Fruit fly (Drosophila melanogaster) whole organism, embryonic: ENCODE measurements around the gene beag.

Source experiments
- CG12071 ChIP-seq: fragments of 200-800 bp; sonication (Bioruptor generic); optimal IDR thresholded peaks from 3 replicates; lab custom pipeline; 2018; ENCODE audit warnings: missing biosample characterization, mild to moderate bottlenecking, missing genetic modification characterization
- CG13287 ChIP-seq: fragments of 200-800 bp; sonication (Bioruptor generic); IDR thresholded peaks from 2 replicates; pipeline ENCODE4 v1.3.6; 2022; ENCODE audit warnings: missing biosample characterization, missing genetic modification characterization; ENCODE audit not compliant: partially characterized antibody
- CG15514 ChIP-seq: fragments of 200-800 bp; sonication (Bioruptor generic); optimal IDR thresholded peaks from 3 replicates; lab custom pipeline; 2017; ENCODE audit warnings: missing biosample characterization, missing genetic modification characterization, mild to moderate bottlenecking, moderate library complexity, missing genetic modification reagents
- CG1603 ChIP-seq: fragments of 200-800 bp; sonication (Bioruptor generic); optimal IDR thresholded peaks from 2 replicates; lab custom pipeline; 2019; ENCODE audit warnings: missing biosample characterization, mild to moderate bottlenecking, missing genetic modification characterization, moderate library complexity
- CG17829 ChIP-seq: fragments of 200-800 bp; optimal IDR thresholded peaks from 2 replicates; lab custom pipeline; 2019; ENCODE audit warnings: missing biosample characterization, mild to moderate bottlenecking, missing genetic modification characterization, moderate library complexity
- CG2120 ChIP-seq: fragments of 200-800 bp; sonication (Bioruptor generic); optimal IDR thresholded peaks from 3 replicates; lab custom pipeline; 2016; ENCODE audit warnings: missing biosample characterization, missing genetic modification characterization
- CG34376 ChIP-seq: fragments of 200-800 bp; sonication (Bioruptor generic); optimal IDR thresholded peaks from 2 replicates; lab custom pipeline; 2018; ENCODE audit warnings: missing biosample characterization, mild to moderate bottlenecking, missing genetic modification characterization
- CG4360 ChIP-seq: fragments of 200-800 bp; sonication (Bioruptor generic); IDR thresholded peaks from 2 replicates; pipeline ENCODE4 v1.3.6; 2022; ENCODE audit warnings: missing biosample characterization, missing genetic modification characterization
- CG4424 ChIP-seq: fragments of 200-800 bp; sonication (Bioruptor generic); optimal IDR thresholded peaks from 3 replicates; lab custom pipeline; 2016; ENCODE audit warnings: missing biosample characterization, missing genetic modification characterization
- CG7556 ChIP-seq: fragments of 200-800 bp; sonication (Bioruptor generic); optimal IDR thresholded peaks from 2 replicates; lab custom pipeline; 2017; ENCODE audit warnings: missing biosample characterization, mild to moderate bottlenecking, missing genetic modification characterization
- CG7786 ChIP-seq: fragments of 200-800 bp; sonication (Bioruptor generic); optimal IDR thresholded peaks from 2 replicates; lab custom pipeline; 2016; ENCODE audit warnings: missing biosample characterization, missing genetic modification characterization
- CG7839 ChIP-seq: fragments of 200-800 bp; sonication (Bioruptor generic); optimal IDR thresholded peaks from 3 replicates; lab custom pipeline; 2018; ENCODE audit warnings: missing biosample characterization, mild to moderate bottlenecking, missing genetic modification characterization, moderate library complexity
- CG9437 ChIP-seq: fragments of 200-800 bp; sonication (Bioruptor generic); optimal IDR thresholded peaks from 2 replicates; lab custom pipeline; 2018; ENCODE audit warnings: missing biosample characterization, mild to moderate bottlenecking, missing genetic modification characterization
- Hr39 ChIP-seq: fragments of >200 bp; optimal IDR thresholded peaks from 2 replicates; lab custom pipeline; 2017
- MESR4 ChIP-seq: fragments of 200-800 bp; sonication (Bioruptor generic); optimal IDR thresholded peaks from 2 replicates; lab custom pipeline; 2018; ENCODE audit warnings: missing biosample characterization, mild to moderate bottlenecking, missing genetic modification characterization, moderate library complexity
- Mes4 ChIP-seq: fragments of 200-800 bp; sonication (Bioruptor generic); optimal IDR thresholded peaks from 2 replicates; lab custom pipeline; 2016; ENCODE audit warnings: missing biosample characterization, missing genetic modification characterization
- NFAT ChIP-seq: fragments of 200-800 bp; sonication (Bioruptor generic); IDR thresholded peaks from 2 replicates; pipeline ENCODE4 v1.3.6; 2022; ENCODE audit warnings: missing biosample characterization, missing genetic modification characterization
- Nf-YC ChIP-seq: fragments of 200-800 bp; optimal IDR thresholded peaks from 3 replicates; lab custom pipeline; 2019; ENCODE audit warnings: missing biosample characterization, mild to moderate bottlenecking, missing genetic modification characterization, moderate library complexity
- Opbp ChIP-seq: fragments of 200-800 bp; sonication (Bioruptor generic); IDR thresholded peaks from 3 replicates; pipeline ENCODE4 v1.3.6; 2022; ENCODE audit warnings: missing biosample characterization, missing genetic modification characterization; ENCODE audit not compliant: partially characterized antibody
- Optix ChIP-seq: fragments of 200-800 bp; sonication (Bioruptor generic); IDR thresholded peaks from 3 replicates; pipeline ENCODE4 v1.3.6; 2022; ENCODE audit warnings: missing biosample characterization, missing genetic modification characterization
- Sry-δ ChIP-seq: fragments of 200-800 bp; sonication (Bioruptor generic); optimal IDR thresholded peaks from 2 replicates; lab custom pipeline; 2016; ENCODE audit warnings: missing biosample characterization, missing genetic modification characterization
- TFAM ChIP-seq: fragments of 200-800 bp; sonication (Bioruptor generic); optimal IDR thresholded peaks from 2 replicates; lab custom pipeline; 2017; ENCODE audit warnings: missing biosample characterization, missing genetic modification characterization, inconsistent platforms
- abd-A ChIP-seq: fragments of 200-800 bp; sonication (Bioruptor generic); optimal IDR thresholded peaks from 3 replicates; lab custom pipeline; 2019; ENCODE audit warnings: missing biosample characterization, mild to moderate bottlenecking, missing genetic modification characterization, moderate library complexity
- crc ChIP-seq: fragments of 200-800 bp; sonication (Bioruptor generic); optimal IDR thresholded peaks from 2 replicates; lab custom pipeline; 2016; ENCODE audit warnings: missing biosample characterization, missing genetic modification characterization
- disco-r ChIP-seq: fragments of 200-800 bp; sonication (Bioruptor generic); optimal IDR thresholded peaks from 2 replicates; lab custom pipeline; 2016; ENCODE audit warnings: missing biosample characterization, missing genetic modification characterization
- emc ChIP-seq: fragments of 200-800 bp; sonication (Bioruptor generic); optimal IDR thresholded peaks from 2 replicates; lab custom pipeline; 2016; ENCODE audit warnings: missing biosample characterization, missing genetic modification characterization
- eve ChIP-seq, 2 experiments: fragments of >200 bp; optimal IDR thresholded peaks; 2 replicates each; lab custom pipeline; 2017; ENCODE audit warnings: missing biosample characterization in 2 of 2, missing genetic modification characterization in 2 of 2
- gem ChIP-seq: fragments of 200-800 bp; sonication (Bioruptor generic); optimal IDR thresholded peaks from 2 replicates; lab custom pipeline; 2019; ENCODE audit warnings: missing biosample characterization, mild to moderate bottlenecking, missing genetic modification characterization, moderate library complexity
- gfzf ChIP-seq: fragments of 200-800 bp; sonication (Bioruptor generic); optimal IDR thresholded peaks from 2 replicates; lab custom pipeline; 2016; ENCODE audit warnings: missing biosample characterization, mild to moderate bottlenecking, missing genetic modification characterization, moderate library complexity
- grau ChIP-seq: fragments of 200-800 bp; optimal IDR thresholded peaks from 3 replicates; lab custom pipeline; 2019; ENCODE audit warnings: missing biosample characterization, mild to moderate bottlenecking, missing genetic modification characterization, moderate library complexity
- grn ChIP-seq: fragments of 200-800 bp; sonication (Bioruptor generic); optimal IDR thresholded peaks from 3 replicates; lab custom pipeline; 2017; ENCODE audit warnings: missing biosample characterization, missing genetic modification characterization
- gro ChIP-seq: fragments of 200-800 bp; sonication (Bioruptor generic); optimal IDR thresholded peaks from 2 replicates; lab custom pipeline; 2016; ENCODE audit warnings: missing biosample characterization, missing genetic modification characterization
- hkb ChIP-seq, 2 experiments: fragments of 200-800 bp in 1 of 2; fragments of >200 bp in 1 of 2; sonication (Bioruptor generic) in 1 of 2; IDR thresholded peaks in 1 of 2; optimal IDR thresholded peaks in 1 of 2; 2 replicates each; pipeline versions ENCODE4 v1.3.6 to Lab custom; 2017 to 2022; ENCODE audit warnings: missing biosample characterization in 1 of 2, missing genetic modification characterization in 1 of 2
- nom ChIP-seq: fragments of 200-800 bp; sonication (Bioruptor generic); optimal IDR thresholded peaks from 2 replicates; lab custom pipeline; 2017; ENCODE audit warnings: missing biosample characterization, missing genetic modification characterization, mild to moderate bottlenecking, moderate library complexity, missing genetic modification reagents
- onecut ChIP-seq: fragments of 200-800 bp; sonication (Bioruptor generic); IDR thresholded peaks from 2 replicates; pipeline ENCODE4 v1.3.6; 2022; ENCODE audit warnings: missing biosample characterization, missing genetic modification characterization
- org-1 ChIP-seq: fragments of 200-800 bp; sonication (Bioruptor generic); optimal IDR thresholded peaks from 2 replicates; lab custom pipeline; 2017; ENCODE audit warnings: missing biosample characterization, missing genetic modification characterization
- otp ChIP-seq: fragments of 200-800 bp; sonication (Bioruptor generic); IDR thresholded peaks from 3 replicates; pipeline ENCODE4, ENCODE4 v1.3.6; 2022; ENCODE audit warnings: missing biosample characterization, missing genetic modification characterization
- peb ChIP-seq: fragments of 200-800 bp; sonication (Bioruptor generic); IDR thresholded peaks from 2 replicates; pipeline ENCODE4 v1.3.6; 2022; ENCODE audit warnings: missing biosample characterization, missing genetic modification characterization
- phol ChIP-seq: fragments of 200-800 bp; sonication (Bioruptor generic); optimal IDR thresholded peaks from 3 replicates; lab custom pipeline; 2018; ENCODE audit warnings: missing biosample characterization, mild to moderate bottlenecking, missing genetic modification characterization, moderate library complexity
- pzg ChIP-seq: fragments of 200-800 bp; sonication (Bioruptor generic); optimal IDR thresholded peaks from 3 replicates; lab custom pipeline; 2018; ENCODE audit warnings: missing biosample characterization, mild to moderate bottlenecking, missing genetic modification characterization, moderate library complexity
- ranshi ChIP-seq: fragments of 200-800 bp; sonication (Bioruptor generic); IDR thresholded peaks from 2 replicates; pipeline ENCODE4 v1.3.6; 2022; ENCODE audit warnings: missing biosample characterization, missing genetic modification characterization
- repo ChIP-seq: fragments of 200-800 bp; sonication (Bioruptor generic); optimal IDR thresholded peaks from 2 replicates; lab custom pipeline; 2016; ENCODE audit warnings: missing biosample characterization, missing genetic modification characterization
- rib ChIP-seq: fragments of 200-800 bp; sonication (Bioruptor generic); IDR thresholded peaks from 2 replicates; pipeline ENCODE4 v1.3.6; 2022; ENCODE audit warnings: missing biosample characterization, missing genetic modification characterization
- ro ChIP-seq: fragments of 200-800 bp; sonication (Bioruptor generic); IDR thresholded peaks from 2 replicates; pipeline ENCODE4 v1.3.6; 2022; ENCODE audit warnings: missing biosample characterization, missing genetic modification characterization
- slp2 ChIP-seq: fragments of 200-800 bp; sonication (Bioruptor generic); optimal IDR thresholded peaks from 2 replicates; lab custom pipeline; 2016; ENCODE audit warnings: missing biosample characterization, missing genetic modification characterization
- sqz ChIP-seq: fragments of 200-800 bp; sonication (Bioruptor generic); optimal IDR thresholded peaks from 3 replicates; lab custom pipeline; 2018; ENCODE audit warnings: missing biosample characterization, mild to moderate bottlenecking, missing genetic modification characterization
- sr ChIP-seq: fragments of 200-800 bp; sonication (Bioruptor generic); IDR thresholded peaks from 3 replicates; pipeline ENCODE4 v1.3.6; 2022; ENCODE audit warnings: missing biosample characterization, missing genetic modification characterization
- ssp ChIP-seq: fragments of 200-800 bp; sonication (Bioruptor generic); IDR thresholded peaks from 2 replicates; pipeline ENCODE4 v1.3.6; 2022; ENCODE audit warnings: missing biosample characterization, missing genetic modification characterization
- stwl ChIP-seq: fragments of 200-800 bp; sonication (Bioruptor generic); optimal IDR thresholded peaks from 3 replicates; lab custom pipeline; 2018; ENCODE audit warnings: missing biosample characterization, mild to moderate bottlenecking, missing genetic modification characterization, moderate library complexity
- usp ChIP-seq: fragments of >200 bp; optimal IDR thresholded peaks from 2 replicates; lab custom pipeline; 2017; ENCODE audit warnings: missing biosample characterization, missing genetic modification characterization

Gene beag

dm6 chr3R:9051937-9052680, 12.8 kb downstream of the beag start, which contains the start of gene Kdm2 (continued):
- TF ChIP-seq TFAM (no peak), CG2120 (GFP tag; lab: Kevin White, UChicago) (no peak), Nf-YC (tag; lab: Kevin White, UChicago) (no peak), abd-A (tag; lab: Kevin White, UChicago) (no peak), crc (no peak), CG13287 (no peak), onecut (GFP tag; lab: Robert Waterston, UW) (peak; percentile 35), sr (GFP tag; lab: Robert Waterston, UW) (no peak), CG7839 (tag; lab: Kevin White, UChicago) (peak; percentile 31), CG34376 (GFP tag; lab: Kevin White, UChicago) (peak; percentile 21), CG7786 (GFP tag; lab: Kevin White, UChicago) (no peak), disco-r (GFP tag; lab: Kevin White, UChicago) (no peak), org-1 (GFP tag; lab: Kevin White, UChicago) (no peak), CG4424 (GFP tag; lab: Kevin White, UChicago) (no peak), slp2 (GFP tag; lab: Kevin White, UChicago) (no peak), peb (no peak), Opbp (no peak), ro (GFP tag; lab: Robert Waterston, UW) (no peak), grn (GFP tag; lab: Kevin White, UChicago) (no peak), CG12071 (GFP tag; lab: Kevin White, UChicago) (peak; percentile 11), gem (tag; lab: Kevin White, UChicago) (peak; percentile 12), stwl (tag; lab: Kevin White, UChicago) (peak; percentile 42), NFAT (GFP tag; lab: Robert Waterston, UW) (no peak), rib (GFP tag; lab: Robert Waterston, UW) (no peak), phol (tag; lab: Kevin White, UChicago) (peak; percentile 58), usp (GFP tag; lab: Kevin White, UChicago) (no peak), Hr39 (lab: Kevin White, UChicago) (no peak), CG9437 (no peak), gro (GFP tag; lab: Kevin White, UChicago) (peak; percentile 63), CG4360 (GFP tag; lab: Robert Waterston, UW) (no peak), hkb (optimal IDR thresholded peaks at IDR 0.05; lab: Kevin White, UChicago) (no peak), hkb (GFP tag; IDR thresholded peaks at IDR 0.05; lab: Robert Waterston, UW) (no peak), emc (GFP tag; lab: Kevin White, UChicago) (no peak)

- no peak for TF ChIP-seq sqz
- no peak for TF ChIP-seq Mes4
- peak; percentile 77 for TF ChIP-seq stwl (tag; lab: Kevin White, UChicago)
- peak; percentile 40 for TF ChIP-seq nom (GFP tag; lab: Kevin White, UChicago)
- peak; percentile 60 for TF ChIP-seq CG1603 (tag; lab: Kevin White, UChicago)
- TF ChIP-seq Optix (GFP tag; lab: Robert Waterston, UW), result no peak
- TF ChIP-seq repo (GFP tag; lab: Kevin White, UChicago), result no peak
- peak; percentile 20 for TF ChIP-seq CG17829 (tag; lab: Kevin White, UChicago)
- TF ChIP-seq ranshi (GFP tag; lab: Robert Waterston, UW), result no peak
- TF ChIP-seq pzg (GFP tag; lab: Kevin White, UChicago), result peak; percentile 78
- peak; percentile 16 for TF ChIP-seq gro (GFP tag; lab: Kevin White, UChicago)
- peak; percentile 23 for TF ChIP-seq grau (tag; lab: Kevin White, UChicago)
- TF ChIP-seq otp (GFP tag; lab: Robert Waterston, UW), result no peak
- peak; percentile 80 for TF ChIP-seq MESR4 (GFP tag; lab: Kevin White, UChicago)
- TF ChIP-seq Sry-δ, result peak; percentile 29
- no peak for TF ChIP-seq eve (GFP tag; optimal IDR thresholded peaks at IDR 0.05; lab: Kevin White, UChicago)
- no peak for TF ChIP-seq ssp (GFP tag; lab: Robert Waterston, UW)
- no peak for TF ChIP-seq CG7556 (GFP tag; lab: Kevin White, UChicago)
- TF ChIP-seq gfzf (GFP tag; lab: Kevin White, UChicago), result peak; percentile 95
- peak; percentile 69 for TF ChIP-seq CG15514 (GFP tag; lab: Kevin White, UChicago)
Measured at dm6 chr3R:9050519-9051119, 14.3 kb downstream of the beag start, which contains the start of gene Nmdmc. Gene Nmdmc, minus strand, starts transcription at chr3R:9050555.
